Fruit fly (Drosophila melanogaster) whole organism, embryonic: ENCODE results near the gene ry.
A peak's percentile ranks its signal among the peaks of the same experiment; 100 is the strongest.

Source experiments
- Blimp-1 ChIP-seq: fragments of 200-800 bp; sonication (Bioruptor generic); optimal IDR thresholded peaks from 3 replicates; lab custom pipeline; 2018; ENCODE audit warnings: missing biosample characterization, missing genetic modification characterization, mild to moderate bottlenecking, moderate library complexity, missing genetic modification reagents
- C15 ChIP-seq: fragments of 200-800 bp; sonication (Bioruptor generic); IDR thresholded peaks from 3 replicates; pipeline ENCODE4 v1.3.6; 2022; ENCODE audit warnings: missing biosample characterization, missing genetic modification characterization
- CG10147 ChIP-seq: fragments of 200-800 bp; sonication (Bioruptor generic); optimal IDR thresholded peaks from 2 replicates; lab custom pipeline; 2019; ENCODE audit warnings: missing biosample characterization, mild to moderate bottlenecking, missing genetic modification characterization, moderate library complexity
- CG1024 ChIP-seq: fragments of 200-800 bp; sonication (Bioruptor generic); IDR thresholded peaks from 2 replicates; pipeline ENCODE4 v1.3.6; 2022; ENCODE audit warnings: missing biosample characterization, missing genetic modification characterization
- CG10366 ChIP-seq: fragments of 200-800 bp; sonication (Bioruptor generic); IDR thresholded peaks from 2 replicates; pipeline ENCODE4 v1.3.6; 2022; ENCODE audit warnings: missing biosample characterization, missing genetic modification characterization
- CG10543 ChIP-seq: fragments of 200-800 bp; sonication (Bioruptor generic); optimal IDR thresholded peaks from 3 replicates; lab custom pipeline; 2017; ENCODE audit warnings: missing biosample characterization, mild to moderate bottlenecking, missing genetic modification characterization, moderate library complexity
- CG11696 ChIP-seq: fragments of 200-800 bp; sonication (Bioruptor generic); IDR thresholded peaks from 2 replicates; pipeline ENCODE4 v1.3.6; 2022; ENCODE audit warnings: missing biosample characterization, missing genetic modification characterization
- CG12299 ChIP-seq: fragments of 200-800 bp; sonication (Bioruptor generic); optimal IDR thresholded peaks from 2 replicates; lab custom pipeline; 2018; ENCODE audit warnings: missing biosample characterization, mild to moderate bottlenecking, missing genetic modification characterization
- CG12391 ChIP-seq: fragments of 200-800 bp; sonication (Bioruptor generic); optimal IDR thresholded peaks from 3 replicates; lab custom pipeline; 2018; ENCODE audit warnings: missing biosample characterization, mild to moderate bottlenecking, missing genetic modification characterization, moderate library complexity
- CG13287 ChIP-seq: fragments of 200-800 bp; sonication (Bioruptor generic); IDR thresholded peaks from 2 replicates; pipeline ENCODE4 v1.3.6; 2022; ENCODE audit warnings: missing biosample characterization, missing genetic modification characterization; ENCODE audit not compliant: partially characterized antibody
- CG13624 ChIP-seq: fragments of 200-800 bp; sonication (Bioruptor generic); optimal IDR thresholded peaks from 2 replicates; lab custom pipeline; 2016; ENCODE audit warnings: missing biosample characterization, missing genetic modification characterization
- CG14014 ChIP-seq: fragments of 200-800 bp; sonication (Bioruptor generic); IDR thresholded peaks from 2 replicates; pipeline ENCODE4 v1.3.6; 2022; ENCODE audit warnings: missing biosample characterization, missing genetic modification characterization
- CG15011 ChIP-seq: fragments of 200-800 bp; sonication (Bioruptor generic); optimal IDR thresholded peaks from 3 replicates; lab custom pipeline; 2018; ENCODE audit warnings: missing biosample characterization, mild to moderate bottlenecking, missing genetic modification characterization
- CG15269 ChIP-seq: fragments of 200-800 bp; sonication (Bioruptor generic); optimal IDR thresholded peaks from 2 replicates; lab custom pipeline; 2018; ENCODE audit warnings: missing biosample characterization, mild to moderate bottlenecking, missing genetic modification characterization, moderate library complexity
- CG1792 ChIP-seq: fragments of 200-800 bp; sonication (Bioruptor generic); optimal IDR thresholded peaks from 2 replicates; lab custom pipeline; 2016; ENCODE audit warnings: missing biosample characterization, missing genetic modification characterization
- CG18262 ChIP-seq: fragments of 200-800 bp; optimal IDR thresholded peaks from 3 replicates; lab custom pipeline; 2019; ENCODE audit warnings: missing biosample characterization, mild to moderate bottlenecking, missing genetic modification characterization, moderate library complexity
- CG31224 ChIP-seq: fragments of 200-800 bp; sonication (Bioruptor generic); IDR thresholded peaks from 2 replicates; pipeline ENCODE4 v1.3.6; 2022; ENCODE audit warnings: missing biosample characterization, missing genetic modification characterization
- CG32532 ChIP-seq: fragments of 200-800 bp; sonication (Bioruptor generic); IDR thresholded peaks from 2 replicates; pipeline ENCODE4 v1.3.6; 2022; ENCODE audit warnings: missing biosample characterization, missing genetic modification characterization
- CG3281 ChIP-seq: fragments of 200-800 bp; sonication (Bioruptor generic); optimal IDR thresholded peaks from 3 replicates; lab custom pipeline; 2017; ENCODE audit warnings: missing biosample characterization, mild to moderate bottlenecking, missing genetic modification characterization
- CG7556 ChIP-seq: fragments of 200-800 bp; sonication (Bioruptor generic); optimal IDR thresholded peaks from 2 replicates; lab custom pipeline; 2017; ENCODE audit warnings: missing biosample characterization, mild to moderate bottlenecking, missing genetic modification characterization
- CG8281 ChIP-seq: fragments of 200-800 bp; sonication (Bioruptor generic); optimal IDR thresholded peaks from 2 replicates; lab custom pipeline; 2018; ENCODE audit warnings: missing biosample characterization, mild to moderate bottlenecking, missing genetic modification characterization, moderate library complexity
- CG9609 ChIP-seq: fragments of 200-800 bp; sonication (Bioruptor generic); optimal IDR thresholded peaks from 3 replicates; lab custom pipeline; 2016; ENCODE audit warnings: missing biosample characterization, missing genetic modification characterization
- CG9932 ChIP-seq: fragments of 200-800 bp; sonication (Bioruptor generic); IDR thresholded peaks from 2 replicates; pipeline ENCODE4 v1.3.6; 2022; ENCODE audit warnings: missing biosample characterization, missing genetic modification characterization
- Elba2 ChIP-seq: fragments of 200-800 bp; sonication (Bioruptor generic); optimal IDR thresholded peaks from 3 replicates; lab custom pipeline; 2016; ENCODE audit warnings: missing biosample characterization, missing genetic modification characterization
- Fer2 ChIP-seq: fragments of 200-800 bp; sonication (Bioruptor generic); optimal IDR thresholded peaks from 2 replicates; lab custom pipeline; 2018; ENCODE audit warnings: missing biosample characterization, mild to moderate bottlenecking, missing genetic modification characterization, moderate library complexity
- Fer3 ChIP-seq: fragments of 200-800 bp; sonication (Bioruptor generic); optimal IDR thresholded peaks from 2 replicates; lab custom pipeline; 2018; ENCODE audit warnings: missing biosample characterization, mild to moderate bottlenecking, missing genetic modification characterization, moderate library complexity
- HLH54F ChIP-seq: fragments of 200-800 bp; sonication (Bioruptor generic); optimal IDR thresholded peaks from 3 replicates; lab custom pipeline; 2016; ENCODE audit warnings: missing biosample characterization, missing genetic modification characterization
- Pdp1 ChIP-seq, 2 experiments: fragments of 200-800 bp; sonication (Bioruptor generic); optimal IDR thresholded peaks; 3 replicates each; lab custom pipeline; 2016; ENCODE audit warnings: missing biosample characterization in 2 of 2, missing genetic modification characterization in 2 of 2, mild to moderate bottlenecking in 1 of 2, moderate library complexity in 1 of 2
- Ssrp ChIP-seq: fragments of 200-800 bp; sonication (Bioruptor generic); optimal IDR thresholded peaks from 2 replicates; lab custom pipeline; 2018; ENCODE audit warnings: missing biosample characterization, mild to moderate bottlenecking, missing genetic modification characterization, moderate library complexity
- Xbp1 ChIP-seq: fragments of 200-800 bp; sonication (Bioruptor generic); optimal IDR thresholded peaks from 3 replicates; lab custom pipeline; 2016; ENCODE audit warnings: missing biosample characterization, mild to moderate bottlenecking, missing genetic modification characterization
- abd-A ChIP-seq: fragments of 200-800 bp; sonication (Bioruptor generic); optimal IDR thresholded peaks from 3 replicates; lab custom pipeline; 2019; ENCODE audit warnings: missing biosample characterization, mild to moderate bottlenecking, missing genetic modification characterization, moderate library complexity
- amos ChIP-seq: fragments of 200-800 bp; sonication (Bioruptor generic); IDR thresholded peaks from 2 replicates; pipeline ENCODE4 v1.3.6; 2022; ENCODE audit warnings: missing biosample characterization, missing genetic modification characterization; ENCODE audit not compliant: partially characterized antibody
- ap ChIP-seq: fragments of 200-800 bp; sonication (Bioruptor generic); IDR thresholded peaks from 2 replicates; pipeline ENCODE4 v1.3.6; 2022; ENCODE audit warnings: missing biosample characterization, missing genetic modification characterization
- bbx ChIP-seq: fragments of 200-800 bp; sonication (Bioruptor generic); IDR thresholded peaks from 2 replicates; pipeline ENCODE4 v1.3.6; 2022; ENCODE audit warnings: missing biosample characterization, missing genetic modification characterization; ENCODE audit not compliant: partially characterized antibody
- bigmax ChIP-seq: fragments of 200-800 bp; sonication (Bioruptor generic); optimal IDR thresholded peaks from 2 replicates; lab custom pipeline; 2018; ENCODE audit warnings: missing biosample characterization, mild to moderate bottlenecking, missing genetic modification characterization
- cad ChIP-seq: fragments of >200 bp; optimal IDR thresholded peaks from 2 replicates; lab custom pipeline; 2017; ENCODE audit warnings: missing biosample characterization, missing genetic modification characterization
- cg ChIP-seq: fragments of 200-800 bp; sonication (Bioruptor generic); optimal IDR thresholded peaks from 3 replicates; lab custom pipeline; 2019; ENCODE audit warnings: missing biosample characterization, mild to moderate bottlenecking, missing genetic modification characterization, moderate library complexity
- crp ChIP-seq, 2 experiments: fragments of 200-800 bp; sonication (Bioruptor generic); optimal IDR thresholded peaks; 2 replicates in 1 of 2; 3 replicates in 1 of 2; lab custom pipeline; 2017; ENCODE audit warnings: missing biosample characterization in 2 of 2, missing genetic modification characterization in 2 of 2, mild to moderate bottlenecking in 1 of 2, moderate library complexity in 1 of 2
- exex ChIP-seq: fragments of 200-800 bp; sonication (Bioruptor generic); optimal IDR thresholded peaks from 4 replicates; lab custom pipeline; 2018; ENCODE audit warnings: missing biosample characterization, mild to moderate bottlenecking, missing genetic modification characterization, moderate library complexity
- gem ChIP-seq: fragments of 200-800 bp; sonication (Bioruptor generic); optimal IDR thresholded peaks from 2 replicates; lab custom pipeline; 2019; ENCODE audit warnings: missing biosample characterization, mild to moderate bottlenecking, missing genetic modification characterization, moderate library complexity
- grau ChIP-seq: fragments of 200-800 bp; optimal IDR thresholded peaks from 3 replicates; lab custom pipeline; 2019; ENCODE audit warnings: missing biosample characterization, mild to moderate bottlenecking, missing genetic modification characterization, moderate library complexity
- kni ChIP-seq: fragments of 200-800 bp; sonication (Bioruptor generic); optimal IDR thresholded peaks from 3 replicates; lab custom pipeline; 2017; ENCODE audit warnings: mild to moderate bottlenecking, missing biosample characterization, missing genetic modification reagents, missing genetic modification characterization
- lilli ChIP-seq: fragments of 200-800 bp; sonication (Bioruptor generic); optimal IDR thresholded peaks from 3 replicates; lab custom pipeline; 2016; ENCODE audit warnings: missing biosample characterization, missing genetic modification characterization
- mirr ChIP-seq: fragments of 200-800 bp; sonication (Bioruptor generic); optimal IDR thresholded peaks from 3 replicates; lab custom pipeline; 2018; ENCODE audit warnings: missing biosample characterization, mild to moderate bottlenecking, missing genetic modification characterization
- otp ChIP-seq: fragments of 200-800 bp; sonication (Bioruptor generic); IDR thresholded peaks from 3 replicates; pipeline ENCODE4, ENCODE4 v1.3.6; 2022; ENCODE audit warnings: missing biosample characterization, missing genetic modification characterization
- sens ChIP-seq: fragments of 200-800 bp; sonication (Bioruptor generic); peaks from one replicate; lab custom pipeline; 2016; ENCODE audit warnings: missing biosample characterization, missing genetic modification characterization
- slou ChIP-seq: fragments of 200-800 bp; sonication (Bioruptor generic); optimal IDR thresholded peaks from 3 replicates; lab custom pipeline; 2016; ENCODE audit warnings: missing biosample characterization, missing genetic modification characterization
- so ChIP-seq: fragments of 200-800 bp; sonication (Bioruptor generic); IDR thresholded peaks from 3 replicates; pipeline ENCODE4 v1.3.6; 2022; ENCODE audit warnings: missing biosample characterization, missing genetic modification characterization
- sqz ChIP-seq: fragments of 200-800 bp; sonication (Bioruptor generic); optimal IDR thresholded peaks from 3 replicates; lab custom pipeline; 2018; ENCODE audit warnings: missing biosample characterization, mild to moderate bottlenecking, missing genetic modification characterization

The ry gene

DNA sequence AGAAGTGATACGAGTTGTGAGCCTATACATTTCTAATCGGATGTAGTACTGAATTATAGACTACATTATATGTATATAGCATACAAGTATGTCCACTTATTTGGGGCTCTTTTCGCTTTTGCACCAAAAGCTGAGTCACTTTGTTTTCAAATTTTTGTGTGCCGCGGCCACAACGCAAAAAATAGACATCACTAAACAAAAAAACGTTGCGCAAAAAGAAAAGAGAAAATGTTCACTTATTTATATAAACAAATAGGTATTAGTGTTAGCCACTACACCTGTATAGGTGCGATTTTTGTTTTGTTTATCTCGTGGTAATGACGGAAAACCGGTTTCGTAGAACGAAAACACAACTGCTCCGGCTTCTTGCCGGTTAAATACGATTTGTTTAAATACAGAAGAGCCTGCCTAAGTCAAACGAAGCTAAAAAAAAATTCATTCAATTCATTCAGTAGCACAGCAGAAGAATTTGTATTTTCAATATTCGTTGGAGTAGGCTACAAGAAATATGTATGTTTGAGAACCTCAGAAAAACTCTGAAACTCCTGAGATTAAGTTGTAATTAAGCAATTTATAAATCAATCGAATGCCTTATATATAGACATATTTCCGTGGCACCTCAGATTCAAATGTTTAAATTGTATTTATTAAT, 49.2 kb upstream of the ry start:
- TF ChIP-seq CG13624 (GFP tag; lab: Kevin White, UChicago) (peak; percentile 39), so (GFP tag; lab: Robert Waterston, UW) (no peak), CG9609 (no peak), Pdp1 (GFP tag; optimal IDR thresholded peaks at IDR 0.05; lab: Kevin White, UChicago) (peak in 1 of 2 experiments; percentile 85), CG7556 (GFP tag; lab: Kevin White, UChicago) (no peak), cad (GFP tag; lab: Kevin White, UChicago) (no peak), bbx (peak; percentile 42; the same call in 1 of the 2 replicates), C15 (no peak), amos (GFP tag; lab: Robert Waterston, UW) (peak; percentile 8; the same call in 1 of the 2 replicates), mirr (peak; percentile 12), otp (GFP tag; lab: Robert Waterston, UW) (0 out of 3 replicates have a peak, but pooled peaks have one; percentile 16), CG10543 (GFP tag; lab: Kevin White, UChicago) (peak; percentile 29), bigmax (GFP tag; lab: Kevin White, UChicago) (no peak), CG12299 (tag; lab: Kevin White, UChicago) (no peak), grau (tag; lab: Kevin White, UChicago) (peak; percentile 96), cg (GFP tag; lab: Kevin White, UChicago) (peak; percentile 64), ap (GFP tag; lab: Robert Waterston, UW) (no peak), CG15269 (tag; lab: Kevin White, UChicago) (no peak), abd-A (no peak), Xbp1 (GFP tag; lab: Kevin White, UChicago) (no peak), Ssrp (no peak), kni (peak; percentile 4), Fer2 (tag; lab: Kevin White, UChicago) (no peak), gem (tag; lab: Kevin White, UChicago) (peak; percentile 30), CG10366 (GFP tag; lab: Robert Waterston, UW) (no peak), lilli (GFP tag; lab: Kevin White, UChicago) (peak; percentile 10), CG31224 (no peak), CG1792 (GFP tag; lab: Kevin White, UChicago) (no peak), Elba2 (GFP tag; lab: Kevin White, UChicago) (no peak), CG18262 (tag; lab: Kevin White, UChicago) (no peak), Blimp-1 (no peak), CG3281 (GFP tag; lab: Kevin White, UChicago) (peak; percentile 22), CG10147 (no peak), CG8281 (tag; lab: Kevin White, UChicago) (no peak), HLH54F (no peak), sqz (GFP tag; lab: Kevin White, UChicago) (no peak), CG12391 (tag; lab: Kevin White, UChicago) (peak; percentile 13), CG14014 (GFP tag; lab: Robert Waterston, UW) (0 out of 2 replicates have a peak, but pooled peaks have one; percentile 20), CG9932 (GFP tag; lab: Robert Waterston, UW) (peak; percentile 51; the same call in 1 of the 2 replicates), slou (GFP tag; lab: Kevin White, UChicago) (no peak), CG15011 (GFP tag; lab: Kevin White, UChicago) (no peak), exex (tag; lab: Kevin White, UChicago) (peak; percentile 37), CG13287 (GFP tag; lab: Robert Waterston, UW) (peak; percentile 5; the same call in 1 of the 2 replicates), Fer3 (tag; lab: Kevin White, UChicago) (no peak), CG1024 (GFP tag; lab: Robert Waterston, UW) (no peak), crp (GFP tag; optimal IDR thresholded peaks at IDR 0.05; lab: Kevin White, UChicago) (no peak), CG11696 (0 out of 2 replicates have a peak, but pooled peaks have one; percentile 4), sens (GFP tag; lab: Kevin White, UChicago) (peak; percentile 61), CG32532 (peak; percentile 41; the same call in 1 of the 2 replicates)
